Worm (Caenorhabditis elegans) whole organism, mixed stage, embryonic: ENCODE results near the gene sod-1.

Experiments used
- M03D4.4 ChIP-seq: sonication (generic microtip); optimal IDR thresholded peaks from 2 replicates; lab custom pipeline; 2017; ENCODE audit warnings: mild to moderate bottlenecking, missing genetic modification characterization, missing compliant biosample characterization
- bed-3 ChIP-seq: fragments of 200-800 bp; sonication (Bioruptor generic); optimal IDR thresholded peaks from 3 replicates; lab custom pipeline; 2018; ENCODE audit warnings: mild to moderate bottlenecking, missing genetic modification characterization, moderate library complexity, missing compliant biosample characterization
- blmp-1 ChIP-seq: fragments of 150-350 bp; optimal IDR thresholded peaks from 2 replicates; lab custom pipeline; 2014; ENCODE audit warnings: missing biosample characterization, missing genetic modification characterization
- ceh-39 ChIP-seq: fragments of 150-350 bp; optimal IDR thresholded peaks from 2 replicates; lab custom pipeline; 2014; ENCODE audit warnings: missing biosample characterization, missing genetic modification characterization
- ceh-43 ChIP-seq: fragments of 200-800 bp; sonication (Bioruptor generic); optimal IDR thresholded peaks from 2 replicates; lab custom pipeline; 2018; ENCODE audit warnings: mild to moderate bottlenecking, missing genetic modification characterization, moderate library complexity, missing compliant biosample characterization
- ceh-83 ChIP-seq: fragments of 200-800 bp; sonication (Bioruptor generic); optimal IDR thresholded peaks from 2 replicates; lab custom pipeline; 2018; ENCODE audit warnings: mild to moderate bottlenecking, missing genetic modification characterization, missing compliant biosample characterization
- ces-1 ChIP-seq: fragments of 150-350 bp; optimal IDR thresholded peaks from 2 replicates; lab custom pipeline; 2014; ENCODE audit warnings: missing biosample characterization, missing genetic modification reagents, missing genetic modification characterization
- elt-1 ChIP-seq: sonication (generic microtip); optimal IDR thresholded peaks from 2 replicates; lab custom pipeline; 2017; ENCODE audit warnings: missing genetic modification characterization, mild to moderate bottlenecking, missing compliant biosample characterization, antibody characterized with exemption, moderate library complexity, borderline replicate concordance; ENCODE audit not compliant: insufficient read depth
- elt-3 ChIP-seq: fragments of 150-350 bp; optimal IDR thresholded peaks from 2 replicates; lab custom pipeline; 2014; ENCODE audit warnings: missing biosample characterization, missing genetic modification characterization
- flh-1 ChIP-seq: fragments of 200-800 bp; sonication (Bioruptor generic); optimal IDR thresholded peaks from 2 replicates; lab custom pipeline; 2018; ENCODE audit warnings: mild to moderate bottlenecking, missing genetic modification characterization, moderate library complexity, missing compliant biosample characterization
- ham-2 ChIP-seq: fragments of 200-800 bp; sonication (Bioruptor generic); optimal IDR thresholded peaks from 2 replicates; lab custom pipeline; 2018; ENCODE audit warnings: mild to moderate bottlenecking, missing genetic modification characterization, missing compliant biosample characterization
- hlh-1 ChIP-seq: fragments of 150-350 bp; optimal IDR thresholded peaks from 2 replicates; lab custom pipeline; 2014; ENCODE audit warnings: missing biosample characterization, missing genetic modification reagents, missing genetic modification characterization
- lin-13 ChIP-seq: fragments of 150-350 bp; optimal IDR thresholded peaks from 2 replicates; lab custom pipeline; 2014; ENCODE audit warnings: missing biosample characterization, missing genetic modification characterization
- lsy-2 ChIP-seq: fragments of 150-350 bp; optimal IDR thresholded peaks from 2 replicates; lab custom pipeline; 2014; ENCODE audit warnings: missing biosample characterization, missing genetic modification characterization
- mab-5 ChIP-seq: fragments of 150-350 bp; optimal IDR thresholded peaks from 2 replicates; lab custom pipeline; 2014; ENCODE audit warnings: missing biosample characterization, missing genetic modification characterization
- mls-2 ChIP-seq: sonication (generic microtip); optimal IDR thresholded peaks from 2 replicates; lab custom pipeline; 2016; ENCODE audit warnings: mild to moderate bottlenecking, missing genetic modification characterization, moderate library complexity, missing compliant biosample characterization
- nhr-12 ChIP-seq: fragments of 150-350 bp; optimal IDR thresholded peaks from 2 replicates; lab custom pipeline; 2014; ENCODE audit warnings: missing biosample characterization, missing genetic modification characterization
- nhr-2 ChIP-seq: fragments of 150-350 bp; optimal IDR thresholded peaks from 2 replicates; lab custom pipeline; 2014; ENCODE audit warnings: missing biosample characterization, missing genetic modification characterization
- nhr-237 ChIP-seq: fragments of 150-350 bp; optimal IDR thresholded peaks from 2 replicates; lab custom pipeline; 2014; ENCODE audit warnings: missing biosample characterization, missing genetic modification characterization
- nhr-28 ChIP-seq: fragments of 150-350 bp; optimal IDR thresholded peaks from 2 replicates; lab custom pipeline; 2014; ENCODE audit warnings: missing biosample characterization, missing genetic modification characterization
- pha-4 ChIP-seq: fragments of 150-350 bp; optimal IDR thresholded peaks from 2 replicates; lab custom pipeline; 2018; ENCODE audit warnings: missing biosample characterization, missing genetic modification reagents, missing genetic modification characterization
- sem-2 ChIP-seq: fragments of 200-800 bp; sonication (Bioruptor generic); optimal IDR thresholded peaks from 2 replicates; lab custom pipeline; 2018; ENCODE audit warnings: mild to moderate bottlenecking, missing genetic modification characterization, missing compliant biosample characterization
- snpc-4 ChIP-seq: fragments of 150-350 bp; optimal IDR thresholded peaks from 2 replicates; lab custom pipeline; 2014; ENCODE audit warnings: missing biosample characterization, missing genetic modification characterization
- tbx-8 ChIP-seq: fragments of 200-800 bp; sonication (Bioruptor generic); optimal IDR thresholded peaks from 2 replicates; lab custom pipeline; 2018; ENCODE audit warnings: mild to moderate bottlenecking, missing genetic modification characterization, moderate library complexity, missing compliant biosample characterization
- unc-120 ChIP-seq: sonication (generic microtip); optimal IDR thresholded peaks from 2 replicates; lab custom pipeline; 2017; ENCODE audit warnings: missing genetic modification characterization, missing compliant biosample characterization; ENCODE audit not compliant: poor library complexity, severe bottlenecking
- unc-39 ChIP-seq: fragments of 150-350 bp; optimal IDR thresholded peaks from 2 replicates; lab custom pipeline; 2014; ENCODE audit warnings: missing biosample characterization, missing genetic modification characterization
- unc-62 ChIP-seq: fragments of 150-350 bp; optimal IDR thresholded peaks from 2 replicates; lab custom pipeline; 2014; ENCODE audit warnings: missing biosample characterization, missing genetic modification reagents, missing genetic modification characterization
- zip-8 ChIP-seq: fragments of 150-350 bp; optimal IDR thresholded peaks from 2 replicates; lab custom pipeline; 2014; ENCODE audit warnings: missing biosample characterization, missing genetic modification characterization
- ztf-11 ChIP-seq: fragments of 150-350 bp; optimal IDR thresholded peaks from 2 replicates; lab custom pipeline; 2014; ENCODE audit warnings: missing biosample characterization, missing genetic modification characterization

The sod-1 gene

DNA sequence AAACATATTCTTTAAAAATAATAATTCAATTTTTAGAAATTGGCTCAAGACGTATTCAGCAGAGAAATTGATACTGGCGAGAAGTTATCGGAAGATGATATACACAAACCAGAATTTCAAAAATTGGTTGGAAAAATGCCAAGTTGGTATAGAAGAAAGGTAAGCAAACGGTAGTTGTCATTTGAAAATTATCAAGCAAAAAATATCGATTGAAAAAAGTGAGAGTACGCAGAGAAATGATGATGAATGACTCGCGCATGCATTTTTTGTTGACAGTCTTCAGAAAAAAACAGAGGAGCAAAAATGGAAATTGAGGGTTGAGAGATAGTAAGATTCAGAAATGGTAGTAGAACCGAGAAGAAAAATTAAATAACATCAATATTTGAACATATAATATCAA is 40.7 kb downstream of the sod-1 start:
- no peak for TF ChIP-seq sem-2 (GFP tag; lab: Kevin White, UChicago)
- TF ChIP-seq unc-120, result no peak
- TF ChIP-seq ceh-43, result no peak
- no peak for TF ChIP-seq nhr-2
- no peak for TF ChIP-seq ceh-83 (GFP tag; lab: Kevin White, UChicago)
- TF ChIP-seq M03D4.4 (tag; lab: Kevin White, UChicago), result no peak
- no peak for TF ChIP-seq tbx-8 (GFP tag; lab: Kevin White, UChicago)
- TF ChIP-seq flh-1 (GFP tag; lab: Kevin White, UChicago), result no peak

DNA sequence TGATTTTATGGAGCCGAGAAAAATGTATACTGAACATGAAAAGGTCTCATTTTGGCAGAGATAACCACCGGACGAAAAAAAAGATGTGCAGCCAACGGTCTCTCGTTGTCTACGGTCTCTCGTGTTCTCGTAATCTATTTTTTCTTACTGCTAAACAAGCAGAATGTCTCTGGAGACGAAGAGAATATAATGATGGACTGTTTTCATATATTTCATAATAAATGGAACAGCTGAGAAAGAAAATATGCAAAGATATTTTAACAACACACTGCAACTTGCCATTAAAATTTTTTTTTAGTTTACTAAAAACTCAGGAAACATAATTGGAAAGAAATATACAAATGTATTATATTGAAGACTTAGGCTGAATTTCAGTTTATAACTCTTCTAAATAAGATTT is 43.6 kb downstream of the sod-1 start:
- TF ChIP-seq flh-1 (GFP tag; lab: Kevin White, UChicago) (no peak), nhr-2 (no peak), ces-1 (GFP tag; lab: Kevin White, UChicago) (peak; percentile 44), elt-3 (no peak)

DNA sequence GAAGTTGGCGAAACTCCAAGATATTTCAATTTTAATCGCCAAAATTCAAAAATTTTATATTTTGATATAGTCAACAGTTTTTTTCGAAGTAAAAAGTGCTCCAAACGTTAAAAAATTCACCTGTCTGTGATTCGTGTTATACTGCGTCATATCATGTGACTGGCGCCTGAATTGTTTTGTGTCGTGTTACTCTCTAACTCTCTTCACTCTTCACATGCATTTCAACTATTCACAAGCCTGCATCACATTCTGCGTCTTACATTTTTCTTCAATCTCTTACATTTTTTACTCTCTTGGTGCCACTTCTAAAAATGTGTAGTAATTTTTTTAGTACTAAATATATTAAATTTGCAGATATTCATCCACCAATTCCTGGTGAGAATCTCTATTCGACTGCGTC is 45.3 kb downstream of the sod-1 start, which contains the start of gene flcn-1:
Gene flcn-1, plus strand, starts transcription at position 348 of the 400 bp plus-strand sequence.
- TF ChIP-seq bed-3 (GFP tag; lab: Kevin White, UChicago), result no peak
- peak; percentile 12 for TF ChIP-seq ces-1 (GFP tag; lab: Kevin White, UChicago)

DNA sequence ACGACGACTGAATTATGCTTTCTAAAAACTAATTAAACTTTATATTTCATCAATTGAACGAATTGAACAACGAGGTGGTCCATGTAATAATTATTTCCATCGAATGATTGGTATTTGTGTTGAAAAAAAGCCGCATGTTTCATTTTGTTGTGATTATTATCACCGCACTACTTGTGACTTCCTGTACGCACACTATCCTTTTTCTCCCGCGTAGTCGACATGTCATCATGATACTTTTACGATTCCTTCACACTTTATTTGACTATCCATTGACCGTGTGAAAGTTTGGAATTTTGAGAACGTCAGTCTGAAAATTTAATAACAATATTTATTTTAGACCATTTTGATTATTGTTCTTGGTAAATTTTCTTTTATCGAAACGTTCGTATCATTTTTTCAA is 46.1 kb downstream of the sod-1 start, which contains the start of gene F22D3.4:
Gene F22D3.4, minus strand, starts transcription at position 1 of the 400 bp plus-strand sequence.
- TF ChIP-seq snpc-4 (tag; lab: Kevin White, UChicago) (no peak), sem-2 (GFP tag; lab: Kevin White, UChicago) (no peak), mab-5 (no peak), nhr-28 (tag; lab: Kevin White, UChicago) (no peak), elt-3 (no peak), unc-120 (no peak), ces-1 (GFP tag; lab: Kevin White, UChicago) (no peak), flh-1 (GFP tag; lab: Kevin White, UChicago) (no peak), nhr-237 (tag; lab: Kevin White, UChicago) (no peak), ztf-11 (tag; lab: Kevin White, UChicago) (no peak), lin-13 (tag; lab: Kevin White, UChicago) (no peak)

DNA sequence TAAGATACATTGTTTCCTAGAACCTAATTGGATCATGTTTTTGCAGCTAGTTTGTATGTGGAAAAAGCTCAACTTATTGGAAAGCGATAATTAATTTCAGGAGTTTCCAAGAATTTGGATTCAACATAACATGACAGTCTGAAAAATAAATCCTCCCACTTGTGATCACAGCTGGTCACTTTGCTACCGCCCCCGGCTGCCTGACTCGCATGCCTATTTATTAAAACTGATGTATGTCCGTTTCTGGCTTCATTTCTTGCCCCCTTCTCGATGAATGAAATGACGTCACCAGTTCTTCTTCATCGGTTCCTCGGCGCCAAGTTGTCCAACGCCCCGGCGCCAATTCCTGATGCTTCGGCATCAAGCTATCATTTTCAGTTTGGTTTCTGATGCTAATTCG is 46.7 kb downstream of the sod-1 start:
- TF ChIP-seq flh-1 (GFP tag; lab: Kevin White, UChicago) (no peak), nhr-2 (no peak), ceh-83 (GFP tag; lab: Kevin White, UChicago) (no peak), hlh-1 (tag; lab: Kevin White, UChicago) (no peak), bed-3 (GFP tag; lab: Kevin White, UChicago) (no peak), ces-1 (GFP tag; lab: Kevin White, UChicago) (no peak), ztf-11 (tag; lab: Kevin White, UChicago) (no peak), mls-2 (no peak), elt-1 (tag; lab: Kevin White, UChicago) (no peak), lsy-2 (no peak), sem-2 (GFP tag; lab: Kevin White, UChicago) (no peak), nhr-12 (no peak), unc-39 (tag; lab: Kevin White, UChicago) (no peak), nhr-28 (tag; lab: Kevin White, UChicago) (no peak), unc-120 (no peak)

DNA sequence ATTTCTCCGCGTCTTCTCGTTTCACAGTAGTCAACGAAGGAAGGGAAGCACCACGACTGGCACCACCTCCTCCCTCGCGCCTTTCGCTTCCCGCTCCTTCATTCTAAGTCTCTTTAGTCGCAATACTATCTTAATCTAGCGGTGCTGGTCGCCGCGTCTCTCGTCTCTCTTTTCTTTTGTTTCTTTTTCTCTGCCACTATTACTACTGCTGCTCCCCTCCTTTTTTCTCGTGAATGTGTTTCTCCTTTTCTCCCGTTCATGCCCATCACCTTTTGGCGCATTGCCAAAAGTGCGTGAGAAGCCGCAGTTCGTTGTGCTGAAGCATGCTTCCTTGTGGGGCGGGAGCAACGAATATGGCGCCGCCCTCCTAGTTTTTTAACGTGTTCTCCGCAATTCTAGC is 47.2 kb downstream of the sod-1 start:
- peak; percentile 77 for TF ChIP-seq unc-120
- TF ChIP-seq nhr-237 (tag; lab: Kevin White, UChicago), result peak; percentile 1
- no peak for TF ChIP-seq unc-39 (tag; lab: Kevin White, UChicago)

DNA sequence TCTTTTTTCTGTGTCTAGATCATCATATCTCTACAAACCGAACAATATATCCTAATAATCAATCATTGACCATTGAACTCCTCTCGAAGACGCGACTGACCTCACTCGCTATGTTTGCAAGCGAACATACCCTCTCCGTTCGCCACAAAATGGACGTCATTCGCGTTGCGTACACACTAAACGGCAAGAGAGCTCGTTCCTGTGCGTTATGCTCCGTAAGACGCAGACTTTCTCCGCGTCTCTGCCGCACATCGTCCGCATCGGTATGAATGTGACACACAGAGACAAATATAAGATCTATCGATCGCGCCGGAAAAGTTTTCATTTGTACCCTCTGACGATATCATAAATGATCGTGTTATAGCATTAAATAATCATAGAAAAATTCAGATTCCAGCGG is 47.6 kb downstream of the sod-1 start:
- peak; percentile 27 for TF ChIP-seq lin-13 (tag; lab: Kevin White, UChicago)
- peak; percentile 27 for TF ChIP-seq unc-62 (GFP tag; lab: Kevin White, UChicago)
- TF ChIP-seq blmp-1, result no peak
- TF ChIP-seq nhr-2, result peak; percentile 76
- TF ChIP-seq ces-1 (GFP tag; lab: Kevin White, UChicago), result no peak
- no peak for TF ChIP-seq elt-3
- peak; percentile 62 for TF ChIP-seq ceh-39 (tag; lab: Kevin White, UChicago)
- TF ChIP-seq ham-2 (GFP tag; lab: Kevin White, UChicago), result peak; percentile 65
- TF ChIP-seq zip-8 (tag; lab: Kevin White, UChicago), result peak; percentile 20
- peak; percentile 57 for TF ChIP-seq pha-4 (tag; lab: Kevin White, UChicago)
